Worm (Caenorhabditis elegans) whole organism, L3 larva: ENCODE data around the gene F20D6.1.

Source experiments
- R02D3.7 ChIP-seq: fragments of 150-350 bp; optimal IDR thresholded peaks from 2 replicates; lab custom pipeline; 2014; ENCODE audit warnings: missing biosample characterization, missing genetic modification characterization
- ZK546.5 ChIP-seq: sonication (generic microtip); optimal IDR thresholded peaks from 2 replicates; lab custom pipeline; 2017; ENCODE audit warnings: missing biosample characterization, missing genetic modification characterization
- aly-2 ChIP-seq: fragments of 150-350 bp; optimal IDR thresholded peaks from 2 replicates; lab custom pipeline; 2014; ENCODE audit warnings: missing biosample characterization, missing genetic modification characterization
- ama-1 ChIP-seq: fragments of 150-350 bp; optimal IDR thresholded peaks from 2 replicates; lab custom pipeline; 2018
- ceh-16 ChIP-seq: sonication (generic microtip); optimal IDR thresholded peaks from 2 replicates; lab custom pipeline; 2017; ENCODE audit warnings: missing biosample characterization, missing genetic modification characterization
- ceh-28 ChIP-seq: fragments of 150-350 bp; optimal IDR thresholded peaks from 2 replicates; lab custom pipeline; 2014; ENCODE audit warnings: missing biosample characterization, missing genetic modification reagents, missing genetic modification characterization
- ceh-82 ChIP-seq: fragments of 150-350 bp; optimal IDR thresholded peaks from 2 replicates; lab custom pipeline; 2014; ENCODE audit warnings: missing biosample characterization, missing genetic modification characterization
- ceh-9 ChIP-seq: sonication (generic microtip); optimal IDR thresholded peaks from 2 replicates; lab custom pipeline; 2018; ENCODE audit warnings: missing biosample characterization, missing genetic modification characterization
- egl-27 ChIP-seq: sonication (generic microtip); optimal IDR thresholded peaks from 4 replicates; lab custom pipeline; 2017; ENCODE audit warnings: missing biosample characterization, missing genetic modification reagents, missing genetic modification characterization
- egl-5 ChIP-seq: fragments of 150-350 bp; optimal IDR thresholded peaks from 2 replicates; lab custom pipeline; 2017; ENCODE audit warnings: missing biosample characterization, missing genetic modification reagents, missing genetic modification characterization, inconsistent platforms
- elt-1 ChIP-seq: fragments of 150-350 bp; optimal IDR thresholded peaks from 2 replicates; lab custom pipeline; 2014; ENCODE audit warnings: missing biosample characterization, missing genetic modification characterization
- elt-2 ChIP-seq: sonication (generic microtip); optimal IDR thresholded peaks from 2 replicates; lab custom pipeline; 2016; ENCODE audit warnings: missing genetic modification reagents, mild to moderate bottlenecking, missing genetic modification characterization, missing compliant biosample characterization
- elt-3 ChIP-seq, 3 experiments: fragments of 150-350 bp in 1 of 3; sonication (generic microtip) in 2 of 3; optimal IDR thresholded peaks; 2 replicates in 2 of 3; 4 replicates in 1 of 3; lab custom pipeline; 2014 to 2017; ENCODE audit warnings: missing biosample characterization in 3 of 3, missing genetic modification characterization in 3 of 3
- hmg-11 ChIP-seq: sonication (generic microtip); optimal IDR thresholded peaks from 2 replicates; lab custom pipeline; 2016; ENCODE audit warnings: missing genetic modification characterization, missing compliant biosample characterization
- jun-1 ChIP-seq: fragments of 150-350 bp; optimal IDR thresholded peaks from 2 replicates; lab custom pipeline; 2014; ENCODE audit warnings: missing biosample characterization, missing genetic modification reagents, missing genetic modification characterization
- lin-15B ChIP-seq: fragments of 150-350 bp; optimal IDR thresholded peaks from 2 replicates; lab custom pipeline; 2014; ENCODE audit warnings: missing biosample characterization, missing genetic modification characterization
- lsy-12 ChIP-seq: sonication (generic microtip); optimal IDR thresholded peaks from 2 replicates; lab custom pipeline; 2016; ENCODE audit warnings: mild to moderate bottlenecking, missing genetic modification characterization, missing compliant biosample characterization
- mdl-1 ChIP-seq: fragments of 150-350 bp; optimal IDR thresholded peaks from 2 replicates; lab custom pipeline; 2014; ENCODE audit warnings: missing biosample characterization, missing genetic modification characterization
- nfya-1 ChIP-seq: sonication (generic microtip); optimal IDR thresholded peaks from 2 replicates; lab custom pipeline; 2017; ENCODE audit warnings: missing genetic modification characterization, mild to moderate bottlenecking, missing compliant biosample characterization, antibody characterized with exemption, moderate library complexity; ENCODE audit not compliant: insufficient read depth
- nhr-11 ChIP-seq: fragments of 150-350 bp; optimal IDR thresholded peaks from 2 replicates; lab custom pipeline; 2014; ENCODE audit warnings: missing biosample characterization, missing genetic modification characterization
- nhr-12 ChIP-seq: fragments of 150-350 bp; optimal IDR thresholded peaks from 2 replicates; lab custom pipeline; 2014; ENCODE audit warnings: missing biosample characterization, missing genetic modification characterization
- nhr-23 ChIP-seq: fragments of 150-350 bp; optimal IDR thresholded peaks from 2 replicates; lab custom pipeline; 2014; ENCODE audit warnings: missing biosample characterization, missing genetic modification reagents, missing genetic modification characterization
- nhr-25 ChIP-seq: sonication (generic microtip); optimal IDR thresholded peaks from 2 replicates; lab custom pipeline; 2017; ENCODE audit warnings: missing biosample characterization, missing genetic modification characterization
- nhr-43 ChIP-seq: sonication (generic microtip); optimal IDR thresholded peaks from 2 replicates; lab custom pipeline; 2016; ENCODE audit warnings: mild to moderate bottlenecking, missing genetic modification characterization, missing compliant biosample characterization; ENCODE audit not compliant: poor library complexity, severe bottlenecking
- nhr-77 ChIP-seq: fragments of 150-350 bp; optimal IDR thresholded peaks from 2 replicates; lab custom pipeline; 2014; ENCODE audit warnings: missing biosample characterization, missing genetic modification characterization
- pha-4 ChIP-seq: fragments of 150-350 bp; optimal IDR thresholded peaks from 2 replicates; lab custom pipeline; 2014; ENCODE audit warnings: missing biosample characterization, missing genetic modification reagents, missing genetic modification characterization
- pqm-1 ChIP-seq: fragments of 150-350 bp; optimal IDR thresholded peaks from 2 replicates; lab custom pipeline; 2017; ENCODE audit warnings: missing biosample characterization, missing genetic modification characterization, inconsistent platforms
- sea-2 ChIP-seq: fragments of 150-350 bp; sonication (generic microtip); optimal IDR thresholded peaks from 4 replicates; lab custom pipeline; 2014; ENCODE audit warnings: missing biosample characterization, missing genetic modification reagents, missing genetic modification characterization
- skn-1 ChIP-seq: fragments of 150-350 bp; optimal IDR thresholded peaks from 2 replicates; lab custom pipeline; 2014; ENCODE audit warnings: missing biosample characterization, missing genetic modification characterization
- snpc-4 ChIP-seq: fragments of 150-350 bp; optimal IDR thresholded peaks from 2 replicates; lab custom pipeline; 2014; ENCODE audit warnings: missing biosample characterization, missing genetic modification characterization
- tbx-2 ChIP-seq: sonication (generic microtip); optimal IDR thresholded peaks from 2 replicates; lab custom pipeline; 2016; ENCODE audit warnings: mild to moderate bottlenecking, missing genetic modification characterization, missing compliant biosample characterization
- zag-1 ChIP-seq: fragments of 150-350 bp; optimal IDR thresholded peaks from 2 replicates; lab custom pipeline; 2014; ENCODE audit warnings: missing biosample characterization, missing genetic modification characterization
- ztf-11 ChIP-seq: fragments of 150-350 bp; optimal IDR thresholded peaks from 2 replicates; lab custom pipeline; 2014; ENCODE audit warnings: missing biosample characterization, missing genetic modification characterization
- ztf-4 ChIP-seq: fragments of 150-350 bp; optimal IDR thresholded peaks from 2 replicates; lab custom pipeline; 2014; ENCODE audit warnings: missing biosample characterization, missing genetic modification characterization

The F20D6.1 gene

DNA sequence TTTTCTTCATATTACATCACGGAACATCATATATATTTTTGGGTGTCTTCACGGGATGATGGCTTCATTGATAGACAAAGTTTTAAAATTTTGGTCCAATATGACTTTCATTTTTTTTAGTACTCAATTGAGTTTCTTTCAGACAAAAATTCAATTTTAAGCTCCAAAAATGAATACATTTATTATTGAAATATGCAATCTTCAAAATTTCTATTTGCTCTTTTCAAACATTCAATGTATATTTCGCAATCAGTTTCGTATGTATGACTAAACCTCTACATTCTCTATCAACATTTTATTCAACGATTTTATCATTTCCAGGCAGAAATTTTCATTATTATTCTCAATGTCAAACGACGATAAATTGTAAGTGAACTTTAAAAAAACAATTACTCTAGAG, 7.1 kb upstream of the F20D6.1 start, which contains the start of gene srp-8:
srp-8 (plus strand) TSS at position 301 of the 400 bp plus-strand sequence.
- no peak for TF ChIP-seq nhr-23 (tag; lab: Kevin White, UChicago)
- no peak for TF ChIP-seq snpc-4

DNA sequence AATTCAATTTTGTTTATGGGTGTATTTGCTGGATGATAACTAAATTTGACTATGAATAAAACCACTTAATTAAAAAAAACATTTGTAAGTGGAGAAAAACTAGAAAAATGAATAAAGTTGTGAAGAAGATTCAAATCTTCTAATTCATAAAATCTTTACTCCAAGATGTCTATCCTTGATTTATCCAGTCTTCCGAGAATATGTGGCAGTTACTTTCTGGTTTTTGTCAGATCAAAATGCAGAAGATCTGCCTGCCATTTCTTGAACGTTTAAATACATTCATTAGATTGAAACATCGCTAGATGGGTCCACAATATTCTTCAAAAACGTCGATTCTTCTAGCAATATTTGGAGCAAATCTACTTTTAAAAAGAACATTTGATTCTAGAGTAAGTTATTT, 4.8 kb upstream of the F20D6.1 start, which contains the start of gene F20D6.2:
F20D6.2 (plus strand) TSS at position 301 of the 400 bp plus-strand sequence.
- no peak for TF ChIP-seq pha-4 (tag; lab: Kevin White, UChicago)
- no peak for TF ChIP-seq ama-1 (lab: Kevin White, UChicago)
- no peak for TF ChIP-seq skn-1 (tag; lab: Kevin White, UChicago)
- TF ChIP-seq nhr-12 (tag; lab: Kevin White, UChicago), result no peak
- no peak for TF ChIP-seq ceh-82
- no peak for TF ChIP-seq elt-1 (tag; lab: Kevin White, UChicago)
- TF ChIP-seq ceh-16 (tag; lab: Kevin White, UChicago), result no peak
- no peak for TF ChIP-seq ZK546.5

DNA sequence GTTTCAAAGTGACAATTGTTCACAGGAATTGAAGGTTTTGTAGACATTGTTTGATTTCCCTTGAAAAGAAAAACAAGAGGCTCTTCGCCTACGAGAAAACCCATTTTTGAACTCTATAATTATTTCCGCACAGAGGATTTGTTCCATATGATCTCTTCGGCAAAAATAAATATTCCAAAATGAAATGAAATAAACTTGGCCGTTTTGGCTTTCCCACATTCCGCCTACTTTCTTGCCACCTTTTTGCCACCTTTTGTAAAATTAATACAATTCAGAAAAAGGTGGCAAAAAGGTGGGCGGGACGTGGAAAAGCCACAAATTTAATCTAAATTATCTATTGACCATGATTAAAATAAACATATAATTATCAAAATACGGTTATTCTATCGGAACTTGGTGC, 2.1 kb upstream of the F20D6.1 start, which contains the start of gene F20D6.15:
F20D6.15 (minus strand) TSS at position 47 of the 400 bp plus-strand sequence.
- TF ChIP-seq hmg-11 (tag; lab: Kevin White, UChicago) (no peak), nhr-25 (tag; lab: Kevin White, UChicago) (no peak), aly-2 (tag; lab: Kevin White, UChicago) (no peak), nfya-1 (no peak), elt-3 (tag; optimal IDR thresholded peaks at IDR 0.05; lab: Kevin White, UChicago) (no peak), ztf-4 (no peak), R02D3.7 (tag; lab: Kevin White, UChicago) (no peak), zag-1 (no peak), nhr-11 (tag; lab: Kevin White, UChicago) (no peak)

DNA sequence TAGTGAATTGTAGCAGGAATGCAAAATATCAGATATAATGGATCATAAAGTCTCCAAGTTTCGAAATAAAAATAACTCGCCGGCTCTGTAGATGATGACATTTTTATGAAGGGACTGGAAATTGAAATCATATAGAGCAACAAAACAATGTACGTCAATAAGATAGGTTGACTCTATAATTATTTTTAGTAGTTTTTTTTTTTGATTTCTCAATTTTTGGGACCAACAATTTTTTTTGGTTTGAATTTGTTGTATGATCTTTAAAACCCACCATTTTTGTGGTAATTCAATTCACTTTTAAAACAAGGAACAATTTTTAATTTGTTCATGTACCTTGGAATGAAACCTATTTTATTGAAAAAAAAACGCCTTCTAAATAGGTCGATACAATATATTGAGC, 514 bp upstream of the F20D6.1 start, which contains the start of gene F20D6.12:
F20D6.12 (minus strand) TSS at position 101 of the 400 bp plus-strand sequence.
- TF ChIP-seq elt-2 (tag; lab: Kevin White, UChicago), result no peak
- TF ChIP-seq skn-1 (tag; lab: Kevin White, UChicago), result no peak
- TF ChIP-seq ZK546.5, result no peak
- TF ChIP-seq nhr-23 (tag; lab: Kevin White, UChicago), result no peak
- TF ChIP-seq elt-1 (tag; lab: Kevin White, UChicago), result no peak
- no peak for TF ChIP-seq nhr-43 (tag; lab: Kevin White, UChicago)
- TF ChIP-seq aly-2 (tag; lab: Kevin White, UChicago), result no peak
- no peak for TF ChIP-seq tbx-2 (tag; lab: Kevin White, UChicago)
- no peak for TF ChIP-seq ceh-28
- TF ChIP-seq nhr-25 (tag; lab: Kevin White, UChicago), result no peak
- TF ChIP-seq snpc-4, result no peak
- no peak for TF ChIP-seq ama-1 (lab: Kevin White, UChicago)
- TF ChIP-seq sea-2 (GFP tag; lab: Kevin White, UChicago), result no peak
- no peak for TF ChIP-seq nfya-1
- no peak for TF ChIP-seq mdl-1
- TF ChIP-seq lin-15B (tag; lab: Kevin White, UChicago), result no peak
- TF ChIP-seq, all 47 proteins: peak for 0

DNA sequence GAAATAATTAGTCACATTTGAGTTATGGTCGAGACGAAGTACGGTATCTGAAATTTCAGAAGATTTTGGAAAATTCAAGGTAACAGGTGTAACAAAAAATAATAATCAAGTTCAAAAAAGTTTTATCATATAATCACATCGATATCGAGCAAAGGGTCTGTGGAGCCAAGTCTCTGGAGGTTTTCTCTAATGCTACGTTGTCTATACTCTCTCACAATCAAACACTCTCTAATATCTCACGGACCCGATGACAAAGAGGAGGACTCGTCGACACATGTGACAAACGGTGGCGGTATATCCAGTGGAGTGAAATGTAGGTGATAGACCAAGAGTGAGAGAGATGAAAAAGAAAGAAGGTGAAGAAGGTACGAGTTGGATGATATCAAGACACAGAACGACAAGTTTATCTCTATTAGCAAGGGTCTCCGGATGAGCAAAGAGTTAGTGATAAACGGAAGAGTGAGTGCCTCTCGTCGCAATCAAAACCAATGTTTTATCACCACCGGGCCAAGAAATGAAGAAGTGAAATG, 5.4 kb downstream of the F20D6.1 start, which contains the start of gene F20D6.10:
F20D6.10 (minus strand) TSS at position 51 of the 530 bp plus-strand sequence.
- TF ChIP-seq ztf-11 (tag; lab: Kevin White, UChicago) (no peak), nhr-43 (tag; lab: Kevin White, UChicago) (no peak), nhr-23 (tag; lab: Kevin White, UChicago) (no peak), elt-3 (tag; optimal IDR thresholded peaks at IDR 0.05; lab: Kevin White, UChicago) (no peak), jun-1 (tag; lab: Kevin White, UChicago) (no peak), lsy-12 (no peak), egl-27 (no peak), egl-5 (tag; lab: Kevin White, UChicago) (no peak), elt-1 (tag; lab: Kevin White, UChicago) (no peak), ceh-9 (tag; lab: Kevin White, UChicago) (no peak), pqm-1 (no peak), nhr-77 (no peak), nhr-25 (tag; lab: Kevin White, UChicago) (no peak), tbx-2 (tag; lab: Kevin White, UChicago) (no peak)
- TF ChIP-seq, all 47 proteins: peak for 0
